Worm (Caenorhabditis elegans): Measurements from ENCODE around the gene str-214.

DNA sequence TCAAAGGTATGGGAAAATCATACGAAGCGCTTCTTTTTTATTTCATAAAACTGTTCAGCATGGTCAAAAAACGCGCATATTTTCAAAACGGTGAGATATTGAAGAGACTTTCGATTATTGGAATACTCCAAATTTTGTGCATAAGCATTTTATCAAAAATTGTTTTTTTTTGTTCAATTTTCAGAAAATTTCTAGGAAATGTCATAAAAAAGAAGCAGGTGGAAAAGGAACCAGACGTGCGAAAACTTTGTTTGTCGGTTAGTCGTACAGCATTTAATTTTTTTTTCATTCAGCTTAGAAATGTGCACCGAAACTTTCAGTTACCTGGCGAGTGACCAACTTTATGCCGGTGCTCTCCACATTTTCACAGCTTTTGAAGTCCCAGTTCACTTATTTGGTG, 18.3 kb downstream of the str-214 start, which contains the start of gene srh-167:
- TF ChIP-seq nhr-237 (tag; optimal IDR thresholded peaks at IDR 0.05), result no peak
- TF ChIP-seq unc-62 (GFP tag; optimal IDR thresholded peaks at IDR 0.05), result no peak
- no peak for TF ChIP-seq mab-5 (tag; optimal IDR thresholded peaks at IDR 0.05)
- no peak for TF ChIP-seq R02D3.7 (tag; optimal IDR thresholded peaks at IDR 0.05)
- no peak for TF ChIP-seq lsy-2 (tag; optimal IDR thresholded peaks at IDR 0.05)
- TF ChIP-seq ztf-11 (tag; optimal IDR thresholded peaks at IDR 0.05), result no peak
- TF ChIP-seq elt-3 (tag; optimal IDR thresholded peaks at IDR 0.05), result no peak
- TF ChIP-seq ceh-16 (tag; optimal IDR thresholded peaks at IDR 0.05), result no peak
- no peak for TF ChIP-seq nhr-77 (tag; optimal IDR thresholded peaks at IDR 0.05)
- TF ChIP-seq egl-27 (tag; optimal IDR thresholded peaks at IDR 0.05), result no peak
- TF ChIP-seq lin-39 (tag; optimal IDR thresholded peaks at IDR 0.05), result no peak
- no peak for TF ChIP-seq aly-2 (tag; optimal IDR thresholded peaks at IDR 0.05)
- no peak for TF ChIP-seq lin-11 (tag; optimal IDR thresholded peaks at IDR 0.05)
- TF ChIP-seq nhr-10 (tag; optimal IDR thresholded peaks at IDR 0.05), result no peak

Data from whole organism, L2 larva.